Worm (Caenorhabditis elegans) whole organism, L2 larva: ENCODE results near the gene T02C12.5.
A peak's percentile ranks its signal among the peaks of the same experiment; 100 is the strongest.

Experiments
- C34F6.9 ChIP-seq: fragments of 150-350 bp; optimal IDR thresholded peaks from 2 replicates; lab custom pipeline; 2014; ENCODE audit warnings: missing biosample characterization, missing genetic modification characterization
- F13H6.1 ChIP-seq: sonication (generic microtip); optimal IDR thresholded peaks from 2 replicates; lab custom pipeline; 2016; ENCODE audit warnings: missing genetic modification characterization, missing compliant biosample characterization
- R02D3.7 ChIP-seq: fragments of 150-350 bp; optimal IDR thresholded peaks from 2 replicates; lab custom pipeline; 2014; ENCODE audit warnings: missing biosample characterization, missing genetic modification characterization
- Y55F3AM.14 ChIP-seq: fragments of 200-800 bp; sonication (Bioruptor generic); optimal IDR thresholded peaks from 2 replicates; lab custom pipeline; 2018; ENCODE audit warnings: mild to moderate bottlenecking, missing genetic modification characterization, missing compliant biosample characterization
- aly-2 ChIP-seq: fragments of 150-350 bp; optimal IDR thresholded peaks from 2 replicates; lab custom pipeline; 2014; ENCODE audit warnings: missing biosample characterization, missing genetic modification characterization
- ama-1 ChIP-seq: fragments of 150-350 bp; optimal IDR thresholded peaks from 2 replicates; lab custom pipeline; 2018; ENCODE audit warnings: inconsistent platforms
- blmp-1 ChIP-seq: sonication (generic microtip); optimal IDR thresholded peaks from 2 replicates; lab custom pipeline; 2017; ENCODE audit warnings: missing genetic modification characterization, mild to moderate bottlenecking, missing compliant biosample characterization, antibody characterized with exemption, moderate library complexity; ENCODE audit not compliant: insufficient read depth
- ceh-16 ChIP-seq: fragments of 150-350 bp; optimal IDR thresholded peaks from 2 replicates; lab custom pipeline; 2014; ENCODE audit warnings: missing biosample characterization, missing genetic modification characterization
- ceh-82 ChIP-seq: fragments of 150-350 bp; optimal IDR thresholded peaks from 2 replicates; lab custom pipeline; 2014; ENCODE audit warnings: missing biosample characterization, missing genetic modification characterization
- crh-2 ChIP-seq: sonication (generic microtip); optimal IDR thresholded peaks from 2 replicates; lab custom pipeline; 2017; ENCODE audit warnings: missing biosample characterization, missing genetic modification characterization
- dmd-4 ChIP-seq: sonication (generic microtip); optimal IDR thresholded peaks from 2 replicates; lab custom pipeline; 2017; ENCODE audit warnings: missing biosample characterization, missing genetic modification characterization
- egl-27 ChIP-seq: sonication (generic microtip); optimal IDR thresholded peaks from 3 replicates; lab custom pipeline; 2017; ENCODE audit warnings: missing biosample characterization, missing genetic modification reagents, missing genetic modification characterization
- elt-3 ChIP-seq: sonication (generic microtip); optimal IDR thresholded peaks from 2 replicates; lab custom pipeline; 2017; ENCODE audit warnings: missing biosample characterization, missing genetic modification characterization
- fos-1 ChIP-seq: fragments of 150-350 bp; optimal IDR thresholded peaks from 2 replicates; lab custom pipeline; 2014; ENCODE audit warnings: missing biosample characterization, missing genetic modification characterization
- gmeb-1 ChIP-seq: fragments of 150-350 bp; optimal IDR thresholded peaks from 2 replicates; lab custom pipeline; 2014; ENCODE audit warnings: missing biosample characterization, missing genetic modification characterization
- lin-11 ChIP-seq: fragments of 150-350 bp; sonication (generic microtip); optimal IDR thresholded peaks from 2 replicates; lab custom pipeline; 2014; ENCODE audit warnings: missing biosample characterization, missing genetic modification characterization, inconsistent platforms, mixed read lengths
- lin-13 ChIP-seq: fragments of 150-350 bp; optimal IDR thresholded peaks from 2 replicates; lab custom pipeline; 2014; ENCODE audit warnings: missing biosample characterization, missing genetic modification reagents, missing genetic modification characterization
- lin-39 ChIP-seq: fragments of 150-350 bp; optimal IDR thresholded peaks from 2 replicates; lab custom pipeline; 2014; ENCODE audit warnings: missing biosample characterization, missing genetic modification reagents, missing genetic modification characterization
- lsy-2 ChIP-seq, 2 experiments: fragments of 150-350 bp in 1 of 2; sonication (generic microtip) in 1 of 2; optimal IDR thresholded peaks; 2 replicates each; lab custom pipeline; 2014 to 2017; ENCODE audit warnings: missing biosample characterization in 2 of 2, missing genetic modification characterization in 2 of 2
- mbf-1 ChIP-seq: sonication (generic microtip); optimal IDR thresholded peaks from 2 replicates; lab custom pipeline; 2017; ENCODE audit warnings: missing biosample characterization, missing genetic modification characterization
- mdl-1 ChIP-seq, 2 experiments: fragments of 150-350 bp in 1 of 2; sonication (generic microtip) in 1 of 2; optimal IDR thresholded peaks; 2 replicates each; lab custom pipeline; 2017; ENCODE audit warnings: missing biosample characterization in 2 of 2, missing genetic modification characterization in 2 of 2
- nhr-11 ChIP-seq: fragments of 150-350 bp; optimal IDR thresholded peaks from 2 replicates; lab custom pipeline; 2014; ENCODE audit warnings: missing biosample characterization, missing genetic modification characterization
- nhr-129 ChIP-seq: fragments of 150-350 bp; optimal IDR thresholded peaks from 2 replicates; lab custom pipeline; 2014; ENCODE audit warnings: missing biosample characterization, missing genetic modification characterization
- nhr-21 ChIP-seq: fragments of 150-350 bp; optimal IDR thresholded peaks from 2 replicates; lab custom pipeline; 2014; ENCODE audit warnings: missing biosample characterization, missing genetic modification characterization
- nhr-23 ChIP-seq: fragments of 150-350 bp; optimal IDR thresholded peaks from 2 replicates; lab custom pipeline; 2014; ENCODE audit warnings: missing biosample characterization, missing genetic modification reagents, missing genetic modification characterization
- nhr-237 ChIP-seq: fragments of 150-350 bp; optimal IDR thresholded peaks from 2 replicates; lab custom pipeline; 2014; ENCODE audit warnings: missing biosample characterization, missing genetic modification characterization
- nhr-25 ChIP-seq: fragments of 150-350 bp; sonication (generic microtip); optimal IDR thresholded peaks from 3 replicates; lab custom pipeline; 2014; ENCODE audit warnings: missing biosample characterization, missing genetic modification characterization
- nhr-6 ChIP-seq: fragments of 150-350 bp; optimal IDR thresholded peaks from 2 replicates; lab custom pipeline; 2014; ENCODE audit warnings: missing biosample characterization, missing genetic modification characterization
- nhr-77 ChIP-seq: fragments of 150-350 bp; optimal IDR thresholded peaks from 2 replicates; lab custom pipeline; 2014; ENCODE audit warnings: missing biosample characterization, missing genetic modification characterization
- peb-1 ChIP-seq: fragments of 150-350 bp; optimal IDR thresholded peaks from 2 replicates; lab custom pipeline; 2014; ENCODE audit warnings: missing biosample characterization, missing genetic modification characterization
- sem-4 ChIP-seq: fragments of 150-350 bp; optimal IDR thresholded peaks from 2 replicates; lab custom pipeline; 2014; ENCODE audit warnings: missing biosample characterization, missing genetic modification reagents, missing genetic modification characterization
- skn-1 ChIP-seq: sonication (generic microtip); optimal IDR thresholded peaks from 2 replicates; lab custom pipeline; 2017; ENCODE audit warnings: missing biosample characterization, missing genetic modification characterization
- sma-3 ChIP-seq: sonication (generic microtip); optimal IDR thresholded peaks from 2 replicates; lab custom pipeline; 2016; ENCODE audit warnings: missing genetic modification reagents, missing genetic modification characterization, missing compliant biosample characterization
- sma-9 ChIP-seq, 2 experiments: fragments of 150-350 bp in 1 of 2; sonication (generic microtip) in 1 of 2; optimal IDR thresholded peaks; 2 replicates each; lab custom pipeline; 2014 to 2016; ENCODE audit warnings: missing genetic modification characterization in 2 of 2, mild to moderate bottlenecking in 1 of 2, missing biosample characterization in 1 of 2, missing compliant biosample characterization in 1 of 2, missing genetic modification reagents in 1 of 2, moderate library complexity in 1 of 2
- snpc-4 ChIP-seq: fragments of 150-350 bp; optimal IDR thresholded peaks from 2 replicates; lab custom pipeline; 2014; ENCODE audit warnings: missing biosample characterization, missing genetic modification characterization
- unc-55 ChIP-seq: fragments of 150-350 bp; sonication (generic microtip); optimal IDR thresholded peaks from 3 replicates; lab custom pipeline; 2014; ENCODE audit warnings: missing biosample characterization, missing genetic modification reagents, missing genetic modification characterization
- zag-1 ChIP-seq: fragments of 150-350 bp; optimal IDR thresholded peaks from 2 replicates; lab custom pipeline; 2014; ENCODE audit warnings: missing biosample characterization, missing genetic modification characterization
- ztf-1 ChIP-seq: fragments of 200-800 bp; sonication (Bioruptor generic); conservative IDR thresholded peaks from 2 replicates; pipeline ENCODE4 v1.3.6; 2022; ENCODE audit warnings: missing genetic modification characterization, missing compliant biosample characterization
- ztf-11 ChIP-seq: sonication (generic microtip); optimal IDR thresholded peaks from 2 replicates; lab custom pipeline; 2017; ENCODE audit warnings: missing biosample characterization, missing genetic modification characterization
- ztf-4 ChIP-seq: fragments of 150-350 bp; optimal IDR thresholded peaks from 2 replicates; lab custom pipeline; 2014; ENCODE audit warnings: missing biosample characterization, missing genetic modification characterization

T02C12.5 gene

DNA sequence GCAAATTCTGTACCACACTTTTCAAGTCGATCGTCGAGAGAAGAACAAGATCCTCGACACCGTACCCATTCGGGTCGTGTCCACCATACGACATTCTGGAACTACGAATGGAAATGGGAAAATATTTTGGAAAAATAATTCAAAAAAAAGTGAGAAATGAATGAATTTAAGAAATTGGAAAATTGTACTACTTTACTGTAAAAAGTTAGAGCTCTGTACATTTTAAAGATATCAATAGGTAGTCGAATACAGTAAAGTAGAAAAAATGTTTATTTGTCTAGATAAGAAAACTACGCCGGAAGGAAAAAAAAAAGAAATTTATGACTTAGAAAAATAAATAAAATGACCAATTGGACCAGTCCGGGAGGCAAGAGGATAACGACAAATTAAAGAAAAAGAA lies 8.8 kb upstream of the T02C12.5 start, which contains the start of gene hum-5:
Gene hum-5, minus strand, starts transcription at position 101 of the 400 bp plus-strand sequence.
- TF ChIP-seq sem-4 (tag; lab: Kevin White, UChicago) = no peak
- TF ChIP-seq sma-3 (GFP tag; lab: Kevin White, UChicago) = no peak
- no peak for TF ChIP-seq nhr-237 (tag; lab: Kevin White, UChicago)
- no peak for TF ChIP-seq mbf-1 (tag; lab: Kevin White, UChicago)
- TF ChIP-seq egl-27 (tag; lab: Kevin White, UChicago) = no peak
- TF ChIP-seq nhr-25 (tag; lab: Kevin White, UChicago) = no peak

DNA sequence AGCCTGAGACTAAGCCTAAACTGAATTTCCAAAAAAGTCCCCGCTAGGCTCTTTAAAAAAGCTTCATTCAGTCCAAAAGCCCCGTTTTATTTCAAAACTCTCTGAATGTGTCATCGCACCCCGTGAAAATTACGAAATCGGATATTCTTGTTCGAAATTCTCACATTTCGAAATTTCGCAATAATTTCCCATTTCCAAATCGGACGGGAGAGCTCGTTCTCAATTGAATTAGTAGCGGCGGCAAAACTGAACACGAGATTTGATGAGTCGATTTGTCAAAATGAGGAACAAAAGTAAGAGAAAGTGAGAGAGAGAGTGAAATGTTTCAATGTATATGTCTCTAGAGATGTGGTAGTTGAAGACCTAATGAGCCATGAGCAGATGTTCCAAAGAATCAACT lies 7.0 kb upstream of the T02C12.5 start:
- peak; percentile 38 for TF ChIP-seq C34F6.9 (tag; lab: Kevin White, UChicago)
- no peak for TF ChIP-seq blmp-1 (tag; lab: Kevin White, UChicago)
- TF ChIP-seq lsy-2 (tag; optimal IDR thresholded peaks at IDR 0.05; lab: Kevin White, UChicago) = peak in 1 of 2 experiments; percentile 0
- TF ChIP-seq unc-55 (GFP tag; lab: Kevin White, UChicago) = peak; percentile 83
- TF ChIP-seq sma-9 (GFP tag; optimal IDR thresholded peaks at IDR 0.05; lab: Kevin White, UChicago) = peak; percentile 20
- TF ChIP-seq sma-9 (tag; optimal IDR thresholded peaks at IDR 0.05; lab: Kevin White, UChicago) = no peak
- peak; percentile 24 for TF ChIP-seq zag-1 (tag; lab: Kevin White, UChicago)
- no peak for TF ChIP-seq egl-27 (tag; lab: Kevin White, UChicago)

DNA sequence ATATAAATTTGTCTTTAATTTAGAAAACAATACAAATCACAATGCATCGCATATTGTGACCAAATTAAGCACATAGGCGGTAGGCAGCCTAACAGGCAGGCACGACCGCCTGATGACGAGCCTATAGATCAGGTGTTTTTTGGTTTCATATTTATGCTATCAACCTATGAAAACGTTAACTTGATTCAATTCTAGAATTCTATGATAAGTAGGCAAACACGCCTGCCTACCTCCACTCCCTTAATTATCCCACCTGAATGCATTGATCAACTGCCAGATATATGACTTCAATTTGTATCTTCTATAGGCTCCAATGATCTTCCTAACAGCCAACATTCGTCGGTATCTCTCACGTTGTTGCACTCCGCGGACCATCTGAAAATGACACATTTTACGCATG lies 2.9 kb upstream of the T02C12.5 start:
- TF ChIP-seq lin-39 (tag; lab: Kevin White, UChicago) (no peak), ama-1 (lab: Kevin White, UChicago) (no peak), sma-3 (GFP tag; lab: Kevin White, UChicago) (no peak), snpc-4 (tag; lab: Kevin White, UChicago) (no peak), aly-2 (no peak), nhr-21 (tag; lab: Kevin White, UChicago) (no peak), lsy-2 (tag; optimal IDR thresholded peaks at IDR 0.05; lab: Kevin White, UChicago) (no peak), sma-9 (GFP tag; optimal IDR thresholded peaks at IDR 0.05; lab: Kevin White, UChicago) (no peak), sma-9 (tag; optimal IDR thresholded peaks at IDR 0.05; lab: Kevin White, UChicago) (no peak), lin-11 (tag; lab: Kevin White, UChicago) (no peak), egl-27 (tag; lab: Kevin White, UChicago) (no peak), R02D3.7 (no peak), dmd-4 (tag; lab: Kevin White, UChicago) (no peak), fos-1 (tag; lab: Kevin White, UChicago) (no peak), ztf-11 (tag; lab: Kevin White, UChicago) (no peak), zag-1 (tag; lab: Kevin White, UChicago) (no peak), mdl-1 (tag; optimal IDR thresholded peaks at IDR 0.05; lab: Kevin White, UChicago) (no peak), skn-1 (tag; lab: Kevin White, UChicago) (no peak), ceh-82 (tag; lab: Kevin White, UChicago) (no peak), nhr-129 (tag; lab: Kevin White, UChicago) (no peak), nhr-77 (tag; lab: Kevin White, UChicago) (no peak)

DNA sequence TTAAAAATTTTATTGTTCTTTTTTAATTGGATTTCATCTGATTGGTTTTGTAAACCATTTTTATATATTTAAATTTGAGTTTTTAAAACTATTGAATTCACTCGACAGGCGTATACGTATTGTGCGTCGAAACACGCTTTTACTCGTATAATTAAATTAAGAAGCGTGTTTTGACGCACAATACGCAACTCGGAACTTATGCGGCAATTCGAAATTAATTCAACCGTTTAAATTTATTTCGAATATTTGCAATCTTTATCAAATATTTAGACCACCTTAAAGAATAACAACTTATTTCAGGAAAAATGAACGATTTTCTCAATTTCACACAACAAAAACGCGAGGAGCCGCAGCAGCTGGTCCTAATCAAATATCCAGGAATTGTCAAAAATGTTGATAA lies 6.1 kb downstream of the T02C12.5 start, which contains the start of gene tftc-5:
Gene tftc-5, plus strand, starts transcription at position 301 of the 400 bp plus-strand sequence.
- no peak for TF ChIP-seq aly-2
- TF ChIP-seq nhr-6 (tag; lab: Kevin White, UChicago) = no peak
- no peak for TF ChIP-seq lin-39 (tag; lab: Kevin White, UChicago)
- TF ChIP-seq ztf-11 (tag; lab: Kevin White, UChicago) = no peak
- TF ChIP-seq nhr-11 (tag; lab: Kevin White, UChicago) = no peak
- no peak for TF ChIP-seq nhr-23 (tag; lab: Kevin White, UChicago)
- no peak for TF ChIP-seq unc-55 (GFP tag; lab: Kevin White, UChicago)
- TF ChIP-seq, all 48 proteins: peak for 0

DNA sequence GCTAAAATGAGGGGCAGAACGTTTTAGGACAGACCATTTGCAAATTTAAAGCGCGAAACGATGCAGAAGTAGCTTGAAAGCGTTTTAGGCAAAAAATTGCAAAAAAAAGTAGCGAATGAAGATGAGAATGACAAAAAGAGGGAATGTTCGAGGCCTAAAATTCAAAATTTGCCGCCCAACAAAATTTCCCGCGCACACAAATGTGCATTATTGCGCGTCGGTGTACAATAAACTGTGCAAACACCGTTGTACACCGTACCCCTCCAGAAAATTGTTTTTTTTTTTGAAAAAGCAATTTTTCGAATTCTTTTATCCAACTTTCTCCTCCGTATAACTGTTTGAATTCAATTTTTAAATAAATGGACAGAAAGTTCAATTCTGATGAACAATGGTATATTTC lies 8.2 kb downstream of the T02C12.5 start, which contains the start of gene snpc-3.4:
Gene snpc-3.4, plus strand, starts transcription at position 237 of the 400 bp plus-strand sequence.
- TF ChIP-seq peb-1 (tag; lab: Kevin White, UChicago) (no peak), zag-1 (tag; lab: Kevin White, UChicago) (no peak), ama-1 (lab: Kevin White, UChicago) (no peak), C34F6.9 (tag; lab: Kevin White, UChicago) (peak; percentile 90), gmeb-1 (tag; lab: Kevin White, UChicago) (peak; percentile 80), mbf-1 (tag; lab: Kevin White, UChicago) (no peak), ztf-4 (tag; lab: Kevin White, UChicago) (no peak), ceh-16 (tag; lab: Kevin White, UChicago) (no peak), nhr-25 (tag; lab: Kevin White, UChicago) (peak; percentile 58), elt-3 (tag; lab: Kevin White, UChicago) (no peak), mdl-1 (tag; optimal IDR thresholded peaks at IDR 0.05; lab: Kevin White, UChicago) (no peak), snpc-4 (tag; lab: Kevin White, UChicago) (no peak), sem-4 (tag; lab: Kevin White, UChicago) (peak; percentile 61), skn-1 (tag; lab: Kevin White, UChicago) (no peak), Y55F3AM.14 (GFP tag; lab: Kevin White, UChicago) (no peak), F13H6.1 (tag; lab: Kevin White, UChicago) (peak; percentile 17), egl-27 (tag; lab: Kevin White, UChicago) (no peak), sma-3 (GFP tag; lab: Kevin White, UChicago) (peak; percentile 61), ceh-82 (tag; lab: Kevin White, UChicago) (no peak), lin-13 (GFP tag; lab: Kevin White, UChicago) (peak; percentile 74), nhr-129 (tag; lab: Kevin White, UChicago) (peak; percentile 72), sma-9 (GFP tag; optimal IDR thresholded peaks at IDR 0.05; lab: Kevin White, UChicago) (peak; percentile 24), sma-9 (tag; optimal IDR thresholded peaks at IDR 0.05; lab: Kevin White, UChicago) (no peak), nhr-11 (tag; lab: Kevin White, UChicago) (no peak), ztf-1 (no peak), crh-2 (tag; lab: Kevin White, UChicago) (peak; percentile 80), R02D3.7 (no peak)
